Worm (Caenorhabditis elegans) whole organism, L4 larva: ENCODE results near the gene sre-2.

Source experiments
- F10B5.3 ChIP-seq: sonication (generic microtip); optimal IDR thresholded peaks from 2 replicates; lab custom pipeline; 2016; ENCODE audit warnings: mild to moderate bottlenecking, missing genetic modification characterization, missing compliant biosample characterization
- F37D6.2 ChIP-seq: sonication (generic microtip); optimal IDR thresholded peaks from 2 replicates; lab custom pipeline; 2016; ENCODE audit warnings: mild to moderate bottlenecking, missing genetic modification characterization, missing compliant biosample characterization
- F49E8.2 ChIP-seq: sonication (generic microtip); optimal IDR thresholded peaks from 2 replicates; lab custom pipeline; 2016; ENCODE audit warnings: missing compliant biosample characterization, mild to moderate bottlenecking, missing genetic modification characterization, borderline replicate concordance
- T26A8.4 ChIP-seq: fragments of 200-800 bp; sonication (Bioruptor generic); IDR thresholded peaks from 2 replicates; pipeline ENCODE4 v1.3.6; 2022; ENCODE audit warnings: missing genetic modification characterization, missing compliant biosample characterization
- Y48G9A.11 ChIP-seq: fragments of 200-800 bp; sonication (Bioruptor generic); IDR thresholded peaks from 2 replicates; pipeline ENCODE4 v1.3.6; 2022; ENCODE audit warnings: missing genetic modification reagents, missing genetic modification characterization, missing compliant biosample characterization
- arid-1 ChIP-seq: fragments of 200-800 bp; sonication (Bioruptor generic); conservative IDR thresholded peaks from 2 replicates; pipeline ENCODE4 v1.3.6; 2022; ENCODE audit warnings: missing genetic modification reagents, missing genetic modification characterization, missing compliant biosample characterization
- attf-4 ChIP-seq: sonication (generic microtip); optimal IDR thresholded peaks from 3 replicates; lab custom pipeline; 2017; ENCODE audit warnings: missing biosample characterization, missing genetic modification characterization
- ceh-32 ChIP-seq: sonication (generic microtip); optimal IDR thresholded peaks from 2 replicates; lab custom pipeline; 2016; ENCODE audit warnings: mild to moderate bottlenecking, missing genetic modification characterization, missing compliant biosample characterization; ENCODE audit not compliant: poor library complexity
- ceh-44 ChIP-seq: fragments of 200-800 bp; sonication (Bioruptor generic); IDR thresholded peaks from 2 replicates; pipeline ENCODE4 v1.3.6; 2022; ENCODE audit warnings: missing genetic modification reagents, missing genetic modification characterization, missing compliant biosample characterization
- ces-1 ChIP-seq: fragments of 150-350 bp; sonication (generic microtip); optimal IDR thresholded peaks from 4 replicates; lab custom pipeline; 2014; ENCODE audit warnings: missing biosample characterization, missing genetic modification reagents, missing genetic modification characterization
- ctbp-1 ChIP-seq: fragments of 200-800 bp; sonication (Bioruptor generic); IDR thresholded peaks from 2 replicates; pipeline ENCODE4 v1.3.6; 2022; ENCODE audit warnings: missing genetic modification reagents, missing genetic modification characterization, missing compliant biosample characterization
- daf-19 ChIP-seq: fragments of 200-800 bp; sonication (Bioruptor generic); conservative IDR thresholded peaks from 2 replicates; pipeline ENCODE4 v1.3.6; 2022; ENCODE audit warnings: missing genetic modification characterization, missing compliant biosample characterization
- egl-43 ChIP-seq: fragments of 200-800 bp; sonication (Bioruptor generic); IDR thresholded peaks from 2 replicates; pipeline ENCODE4 v1.3.6; 2022; ENCODE audit warnings: missing genetic modification reagents, missing genetic modification characterization, missing compliant biosample characterization
- fos-1 ChIP-seq: fragments of 150-350 bp; optimal IDR thresholded peaks from 2 replicates; lab custom pipeline; 2014; ENCODE audit warnings: missing biosample characterization, missing genetic modification characterization
- jun-1 ChIP-seq: fragments of 150-350 bp; optimal IDR thresholded peaks from 2 replicates; lab custom pipeline; 2014; ENCODE audit warnings: missing biosample characterization, missing genetic modification reagents, missing genetic modification characterization
- lim-7 ChIP-seq: fragments of 200-800 bp; sonication (Bioruptor generic); IDR thresholded peaks from 2 replicates; pipeline ENCODE4 v1.3.6; 2022; ENCODE audit warnings: missing genetic modification characterization, missing compliant biosample characterization
- lin-13 ChIP-seq: fragments of 150-350 bp; optimal IDR thresholded peaks from 2 replicates; lab custom pipeline; 2014; ENCODE audit warnings: missing biosample characterization, missing genetic modification reagents, missing genetic modification characterization
- lin-38 ChIP-seq: fragments of 200-800 bp; sonication (Bioruptor generic); IDR thresholded peaks from 2 replicates; pipeline ENCODE4 v1.3.6; 2022; ENCODE audit warnings: missing genetic modification reagents, missing genetic modification characterization, missing compliant biosample characterization
- lin-39 ChIP-seq: fragments of 150-350 bp; optimal IDR thresholded peaks from 2 replicates; lab custom pipeline; 2014; ENCODE audit warnings: missing biosample characterization, missing genetic modification reagents, missing genetic modification characterization
- madf-5 ChIP-seq, 2 experiments: fragments of 200-800 bp; sonication (Bioruptor generic); IDR thresholded peaks; 2 replicates each; pipeline ENCODE4 v1.3.6; 2022; ENCODE audit warnings: missing compliant biosample characterization in 2 of 2, missing genetic modification characterization in 2 of 2
- madf-9 ChIP-seq: fragments of 200-800 bp; sonication (Bioruptor generic); conservative IDR thresholded peaks from 2 replicates; pipeline ENCODE4 v1.3.6; 2022; ENCODE audit warnings: missing genetic modification reagents, missing genetic modification characterization, missing compliant biosample characterization
- mdt-29 ChIP-seq: fragments of 200-800 bp; sonication (Bioruptor generic); IDR thresholded peaks from 2 replicates; pipeline ENCODE4 v1.3.6; 2022; ENCODE audit warnings: missing genetic modification reagents, missing genetic modification characterization, missing compliant biosample characterization
- mes-2 ChIP-seq: sonication (generic microtip); optimal IDR thresholded peaks from 2 replicates; lab custom pipeline; 2016; ENCODE audit warnings: missing genotype, mild to moderate bottlenecking, missing genetic modification characterization, missing compliant biosample characterization; ENCODE audit not compliant: poor library complexity, severe bottlenecking
- mxl-3 ChIP-seq: fragments of 200-800 bp; sonication (Bioruptor generic); optimal IDR thresholded peaks from 2 replicates; lab custom pipeline; 2018; ENCODE audit warnings: mild to moderate bottlenecking, missing genetic modification characterization, missing compliant biosample characterization
- nhr-10 ChIP-seq: fragments of 150-350 bp; optimal IDR thresholded peaks from 2 replicates; lab custom pipeline; 2014; ENCODE audit warnings: missing biosample characterization, missing genetic modification characterization
- nhr-11 ChIP-seq: fragments of 150-350 bp; optimal IDR thresholded peaks from 2 replicates; lab custom pipeline; 2014; ENCODE audit warnings: missing biosample characterization, missing genetic modification characterization
- nhr-111 ChIP-seq: fragments of 200-800 bp; sonication (Bioruptor generic); optimal IDR thresholded peaks from 2 replicates; lab custom pipeline; 2018; ENCODE audit warnings: mild to moderate bottlenecking, missing genetic modification characterization, missing compliant biosample characterization
- nhr-25 ChIP-seq: sonication (generic microtip); optimal IDR thresholded peaks from 2 replicates; lab custom pipeline; 2017; ENCODE audit warnings: missing genetic modification characterization, mild to moderate bottlenecking, missing compliant biosample characterization, antibody characterized with exemption, moderate library complexity, borderline replicate concordance; ENCODE audit not compliant: insufficient read depth
- nhr-28 ChIP-seq: fragments of 150-350 bp; optimal IDR thresholded peaks from 2 replicates; lab custom pipeline; 2014; ENCODE audit warnings: missing biosample characterization, missing genetic modification characterization
- nhr-41 ChIP-seq: fragments of 200-800 bp; sonication (Bioruptor generic); IDR thresholded peaks from 2 replicates; pipeline ENCODE4 v1.3.6; 2022; ENCODE audit warnings: missing genetic modification reagents, missing genetic modification characterization, missing compliant biosample characterization
- nhr-42 ChIP-seq: fragments of 200-800 bp; sonication (Bioruptor generic); IDR thresholded peaks from 2 replicates; pipeline ENCODE4 v1.3.6; 2022; ENCODE audit warnings: missing genetic modification characterization, missing compliant biosample characterization
- nhr-48 ChIP-seq: sonication (generic microtip); optimal IDR thresholded peaks from 2 replicates; lab custom pipeline; 2016; ENCODE audit warnings: mild to moderate bottlenecking, missing genetic modification characterization, missing compliant biosample characterization
- nhr-76 ChIP-seq: fragments of 150-350 bp; optimal IDR thresholded peaks from 2 replicates; lab custom pipeline; 2014; ENCODE audit warnings: missing biosample characterization, missing genetic modification characterization
- php-3 ChIP-seq: fragments of 200-800 bp; sonication (Bioruptor generic); IDR thresholded peaks from 2 replicates; pipeline ENCODE4 v1.3.6; 2022; ENCODE audit warnings: missing genetic modification reagents, missing genetic modification characterization, missing compliant biosample characterization
- set-16 ChIP-seq: fragments of 200-800 bp; sonication (Bioruptor generic); IDR thresholded peaks from 2 replicates; pipeline ENCODE4 v1.3.6; 2022; ENCODE audit warnings: missing genetic modification reagents, missing genetic modification characterization, missing compliant biosample characterization
- unc-130 ChIP-seq: sonication (generic microtip); optimal IDR thresholded peaks from 2 replicates; lab custom pipeline; 2016; ENCODE audit warnings: missing genetic modification reagents, missing genetic modification characterization, missing compliant biosample characterization
- unc-62 ChIP-seq, 3 experiments: fragments of 150-350 bp in 1 of 3; sonication (generic microtip); optimal IDR thresholded peaks in 2 of 3; peaks in 1 of 3; 1 replicate in 1 of 3; 2 replicates in 2 of 3; lab custom pipeline; 2014 to 2017; ENCODE audit warnings: missing biosample characterization in 3 of 3, missing genetic modification characterization in 3 of 3, missing genetic modification reagents in 3 of 3, missing genotype in 1 of 3
- vab-7 ChIP-seq: fragments of 200-800 bp; sonication (Bioruptor generic); IDR thresholded peaks from 2 replicates; pipeline ENCODE4 v1.3.6; 2022; ENCODE audit warnings: missing genetic modification reagents, missing genetic modification characterization, missing compliant biosample characterization
- zip-11 ChIP-seq: fragments of 200-800 bp; sonication (Bioruptor generic); IDR thresholded peaks from 2 replicates; pipeline ENCODE4 v1.3.6; 2022; ENCODE audit warnings: missing genetic modification characterization, missing compliant biosample characterization
- ztf-11 ChIP-seq: fragments of 150-350 bp; optimal IDR thresholded peaks from 2 replicates; lab custom pipeline; 2014; ENCODE audit warnings: missing biosample characterization, missing genetic modification characterization
- ztf-7 ChIP-seq: fragments of 150-350 bp; optimal IDR thresholded peaks from 2 replicates; lab custom pipeline; 2014; ENCODE audit warnings: missing biosample characterization, missing genetic modification characterization

sre-2 gene

ce11 chrII:8062334-8062791, 39.6 kb downstream of the sre-2 start, which contains the start of gene ufd-2 (continued):
- no peak for TF ChIP-seq zip-11
- no peak for TF ChIP-seq php-3 (GFP tag; lab: Robert Waterston, UW)
- TF ChIP-seq madf-9 (GFP tag; lab: Robert Waterston, UW) = peak; percentile 44; the same call in 1 of the 2 replicates
- peak; percentile 94 for TF ChIP-seq mes-2 (tag; lab: Kevin White, UChicago)
- no peak for TF ChIP-seq ceh-32 (tag; lab: Kevin White, UChicago)
- TF ChIP-seq ceh-44 (GFP tag; lab: Robert Waterston, UW) = 0 out of 2 replicates have a peak, but pooled peaks have one; percentile 17
- no peak for TF ChIP-seq nhr-41
- TF ChIP-seq lim-7 (GFP tag; lab: Robert Waterston, UW) = no peak
- peak; percentile 77 for TF ChIP-seq unc-130
- no peak for TF ChIP-seq nhr-10 (tag; lab: Kevin White, UChicago)
- TF ChIP-seq Y48G9A.11 (GFP tag; lab: Robert Waterston, UW) = no peak
- no peak for TF ChIP-seq fos-1 (tag; lab: Kevin White, UChicago)
- TF ChIP-seq attf-4 (tag; lab: Kevin White, UChicago) = no peak
- peak; percentile 69 for TF ChIP-seq mxl-3 (GFP tag; lab: Kevin White, UChicago)
- peak; percentile 50; the same call in 1 of the 2 replicates for TF ChIP-seq vab-7 (GFP tag; lab: Robert Waterston, UW)
- no peak for TF ChIP-seq ztf-7 (tag; lab: Kevin White, UChicago)
- TF ChIP-seq nhr-76 = no peak
- no peak for TF ChIP-seq arid-1 (GFP tag; lab: Robert Waterston, UW)
- no peak for TF ChIP-seq T26A8.4
- peak; percentile 95 for TF ChIP-seq lin-38 (GFP tag; lab: Robert Waterston, UW)
- no peak for TF ChIP-seq jun-1 (tag; lab: Kevin White, UChicago)
- no peak for TF ChIP-seq madf-5 (GFP tag; IDR thresholded peaks at IDR 0.05; lab: Robert Waterston, UW)

- TF ChIP-seq nhr-11 (peak; percentile 9), nhr-25 (tag; lab: Kevin White, UChicago) (no peak), ztf-11 (no peak)
- TF ChIP-seq, all 104 proteins: peak for 1
These were observed 42.4 kb downstream of the sre-2 start for ce11 chrII:8059532-8059931.

ce11 chrII:8058769-8059168, 43.2 kb downstream of the sre-2 start, which contains the start of gene T05H10.8:
TSS of gene T05H10.8 (plus strand) at chrII:8059069.
- TF ChIP-seq lin-39 (no peak), set-16 (GFP tag; lab: Robert Waterston, UW) (no peak), nhr-48 (tag; lab: Kevin White, UChicago) (no peak), ces-1 (GFP tag; lab: Kevin White, UChicago) (no peak), F37D6.2 (no peak), fos-1 (tag; lab: Kevin White, UChicago) (no peak), F10B5.3 (tag; lab: Kevin White, UChicago) (no peak), nhr-28 (no peak), nhr-111 (GFP tag; lab: Kevin White, UChicago) (no peak), unc-62 (GFP tag; optimal IDR thresholded peaks at IDR 0.05 in 1 of 2; lab: Kevin White, UChicago) (no peak), unc-62 (tag; optimal IDR thresholded peaks at IDR 0.05; lab: Kevin White, UChicago) (no peak), egl-43 (no peak), ctbp-1 (no peak), nhr-42 (GFP tag; lab: Robert Waterston, UW) (no peak), mdt-29 (no peak), nhr-10 (tag; lab: Kevin White, UChicago) (no peak), nhr-41 (no peak), daf-19 (GFP tag; lab: Robert Waterston, UW) (no peak), lin-13 (no peak), F49E8.2 (no peak)
